Comparison of ENCODE assay signal across 2 fruit fly cellular contexts in genomic region chrX:21067908-21068307, dm6.
TF ChIP-seq lines count a peak whose summit lies in the region.

No protein-coding gene starts in this region.

TF ChIP-seq in whole organism, embryonic, 481 proteins besides CTCF, POLR2A, EP300 and RAD21 (continued from another document):
- peak; percentile 5 for TF ChIP-seq fd96Cb (tag; optimal IDR thresholded peaks at IDR 0.05; lab: Kevin White, UChicago)

TF ChIP-seq in whole organism, prepupa, 60 proteins besides CTCF, POLR2A, EP300 and RAD21 (continued from another document):
- TF ChIP-seq Hr4 (GFP tag; optimal IDR thresholded peaks at IDR 0.05; lab: Kevin White, UChicago) (peak; percentile 16), CG31627 (GFP tag; optimal IDR thresholded peaks at IDR 0.05; lab: Kevin White, UChicago) (peak; percentile 25), pdm3 (GFP tag; optimal IDR thresholded peaks at IDR 0.05; lab: Kevin White, UChicago) (peak; percentile 36), ss (GFP tag; optimal IDR thresholded peaks at IDR 0.05; lab: Kevin White, UChicago) (peak; percentile 2 to 17), fd59A (GFP tag; optimal IDR thresholded peaks at IDR 0.05; lab: Kevin White, UChicago) (peak; percentile 43), acj6 (GFP tag; optimal IDR thresholded peaks at IDR 0.05; lab: Kevin White, UChicago) (peak; percentile 44), fkh (GFP tag; optimal IDR thresholded peaks at IDR 0.05; lab: Kevin White, UChicago) (no peak), dac (GFP tag; optimal IDR thresholded peaks at IDR 0.05; lab: Kevin White, UChicago) (peak; percentile 32), CG9139 (GFP tag; optimal IDR thresholded peaks at IDR 0.05; lab: Kevin White, UChicago) (no peak), CG6276 (GFP tag; optimal IDR thresholded peaks at IDR 0.05; lab: Kevin White, UChicago) (peak; percentile 52), CG11902 (GFP tag; optimal IDR thresholded peaks at IDR 0.05; lab: Kevin White, UChicago) (peak; percentile 9), Smox (GFP tag; optimal IDR thresholded peaks at IDR 0.05; lab: Kevin White, UChicago) (peak; percentile 25), CG8319 (GFP tag; optimal IDR thresholded peaks at IDR 0.05; lab: Kevin White, UChicago) (peak; percentile 34), CG16779 (tag; optimal IDR thresholded peaks at IDR 0.05; lab: Kevin White, UChicago) (no peak), Lpt (GFP tag; optimal IDR thresholded peaks at IDR 0.05; lab: Kevin White, UChicago) (no peak), CG6163 (GFP tag; IDR thresholded peaks at IDR 0.05; lab: Robert Waterston, UW) (peak; percentile 52; the same call in 2 of the 3 replicates), eg (GFP tag; IDR thresholded peaks at IDR 0.05; lab: Robert Waterston, UW) (peak; percentile 49; the same call in 2 of the 3 replicates), achi (GFP tag; optimal IDR thresholded peaks at IDR 0.05; lab: Kevin White, UChicago) (peak; percentile 32), Ets21C (GFP tag; optimal IDR thresholded peaks at IDR 0.05; lab: Kevin White, UChicago) (no peak), CG1621 (tag; optimal IDR thresholded peaks at IDR 0.05; lab: Kevin White, UChicago) (no peak), CG11762 (GFP tag; optimal IDR thresholded peaks at IDR 0.05; lab: Kevin White, UChicago; ENCODE audit: insufficient read depth) (no peak), CG10631 (GFP tag; optimal IDR thresholded peaks at IDR 0.05; lab: Kevin White, UChicago) (peak; percentile 27), lz (GFP tag; optimal IDR thresholded peaks at IDR 0.05; lab: Kevin White, UChicago) (peak; percentile 31), CG15336 (GFP tag; IDR thresholded peaks at IDR 0.05; lab: Robert Waterston, UW) (peak; percentile 33; the same call in 1 of the 2 replicates), CG11294 (GFP tag; IDR thresholded peaks at IDR 0.05; lab: Robert Waterston, UW) (no peak), salr (GFP tag; optimal IDR thresholded peaks at IDR 0.05; lab: Kevin White, UChicago) (peak; percentile 16 to 72), cyc (GFP tag; optimal IDR thresholded peaks at IDR 0.05; lab: Kevin White, UChicago) (peak; percentile 8), Sox15 (GFP tag; optimal IDR thresholded peaks at IDR 0.05; lab: Kevin White, UChicago) (no peak), Met (GFP tag; optimal IDR thresholded peaks at IDR 0.05; lab: Kevin White, UChicago) (peak; percentile 38), esn (GFP tag; optimal IDR thresholded peaks at IDR 0.05; lab: Kevin White, UChicago) (peak; percentile 67), Hr38 (GFP tag; optimal IDR thresholded peaks at IDR 0.05; lab: Kevin White, UChicago) (no peak), CG6792 (GFP tag; optimal IDR thresholded peaks at IDR 0.05; lab: Kevin White, UChicago) (peak; percentile 1), Sox102F (GFP tag; optimal IDR thresholded peaks at IDR 0.05; lab: Kevin White, UChicago) (no peak), Eip93F (GFP tag; optimal IDR thresholded peaks at IDR 0.05; lab: Kevin White, UChicago) (no peak), Hr39 (GFP tag; optimal IDR thresholded peaks at IDR 0.05; lab: Kevin White, UChicago) (peak; percentile 10), CG8632 (GFP tag; optimal IDR thresholded peaks at IDR 0.05; lab: Kevin White, UChicago) (peak; percentile 33), CG6808 (GFP tag; optimal IDR thresholded peaks at IDR 0.05; lab: Kevin White, UChicago) (peak; percentile 54)
